Worm (Caenorhabditis elegans) whole organism, young adult: ENCODE data around the gene zipt-3.

Source experiments
- B0035.1 ChIP-seq: sonication (generic microtip); optimal IDR thresholded peaks from 2 replicates; lab custom pipeline; 2016; ENCODE audit warnings: missing genetic modification characterization, mild to moderate bottlenecking, missing compliant biosample characterization, missing genotype, missing genetic modification reagents
- F10E7.11 ChIP-seq: sonication (generic microtip); optimal IDR thresholded peaks from 2 replicates; lab custom pipeline; 2017; ENCODE audit warnings: mild to moderate bottlenecking, missing genetic modification characterization, moderate library complexity, missing compliant biosample characterization
- F33H1.4 ChIP-seq: fragments of 200-800 bp; sonication (Bioruptor generic); IDR thresholded peaks from 2 replicates; pipeline ENCODE4 v1.3.6; 2022; ENCODE audit warnings: missing genetic modification reagents, missing genetic modification characterization, missing compliant biosample characterization
- F52B5.7 ChIP-seq: sonication (generic microtip); optimal IDR thresholded peaks from 2 replicates; lab custom pipeline; 2016; ENCODE audit warnings: mild to moderate bottlenecking, missing genetic modification characterization, missing compliant biosample characterization
- F57A8.1 ChIP-seq: fragments of 200-800 bp; sonication (Bioruptor generic); optimal IDR thresholded peaks from 2 replicates; lab custom pipeline; 2018; ENCODE audit warnings: mild to moderate bottlenecking, missing genetic modification characterization, moderate library complexity, missing compliant biosample characterization
- F57C9.4 ChIP-seq: sonication (generic microtip); optimal IDR thresholded peaks from 2 replicates; lab custom pipeline; 2017; ENCODE audit warnings: mild to moderate bottlenecking, missing genetic modification characterization, missing compliant biosample characterization
- K11D2.4 ChIP-seq: fragments of 200-800 bp; sonication (Bioruptor generic); IDR thresholded peaks from 2 replicates; pipeline ENCODE4 v1.3.6; 2022; ENCODE audit warnings: missing genetic modification reagents, missing genetic modification characterization, missing compliant biosample characterization
- Y53F4B.3 ChIP-seq: fragments of 200-800 bp; sonication (Bioruptor generic); IDR thresholded peaks from 2 replicates; pipeline ENCODE4 v1.3.6; 2022; ENCODE audit warnings: missing genetic modification reagents, missing genetic modification characterization, missing compliant biosample characterization
- Y53G8AR.9 ChIP-seq: fragments of 200-800 bp; sonication (Bioruptor generic); conservative IDR thresholded peaks from 2 replicates; pipeline ENCODE4 v1.3.6; 2022; ENCODE audit warnings: missing genetic modification reagents, missing genetic modification characterization, missing compliant biosample characterization
- Y79H2A.3 ChIP-seq: fragments of 200-800 bp; sonication (Bioruptor generic); conservative IDR thresholded peaks from 2 replicates; pipeline ENCODE4 v1.3.6; 2022; ENCODE audit warnings: missing genetic modification reagents, missing genetic modification characterization, missing compliant biosample characterization
- ZK185.1 ChIP-seq: sonication (generic microtip); optimal IDR thresholded peaks from 2 replicates; lab custom pipeline; 2016; ENCODE audit warnings: mild to moderate bottlenecking, missing genetic modification characterization, missing compliant biosample characterization; ENCODE audit not compliant: poor library complexity, severe bottlenecking
- atf-7 ChIP-seq: sonication (generic microtip); optimal IDR thresholded peaks from 2 replicates; lab custom pipeline; 2017; ENCODE audit warnings: mild to moderate bottlenecking, missing genetic modification characterization, missing compliant biosample characterization
- attf-3 ChIP-seq: fragments of 200-800 bp; sonication (Bioruptor generic); conservative IDR thresholded peaks from 2 replicates; pipeline ENCODE4 v1.3.6; 2022; ENCODE audit warnings: missing genetic modification reagents, missing genetic modification characterization, missing compliant biosample characterization
- ceh-91 ChIP-seq: fragments of 200-800 bp; sonication (Bioruptor generic); IDR thresholded peaks from 2 replicates; pipeline ENCODE4 v1.3.6; 2022; ENCODE audit warnings: missing genetic modification reagents, missing genetic modification characterization, missing compliant biosample characterization
- chd-7 ChIP-seq: sonication (generic microtip); optimal IDR thresholded peaks from 2 replicates; lab custom pipeline; 2016; ENCODE audit warnings: mild to moderate bottlenecking, missing genetic modification characterization, moderate library complexity, missing compliant biosample characterization
- dox-1 ChIP-seq: fragments of 200-800 bp; sonication (Bioruptor generic); IDR thresholded peaks from 2 replicates; pipeline ENCODE4 v1.3.6; 2022; ENCODE audit warnings: missing genetic modification reagents, missing genetic modification characterization, missing compliant biosample characterization
- egl-44 ChIP-seq: fragments of 200-800 bp; sonication (Bioruptor generic); IDR thresholded peaks from 2 replicates; pipeline ENCODE4 v1.3.6; 2022; ENCODE audit warnings: missing genetic modification reagents, missing genetic modification characterization, missing compliant biosample characterization
- him-1 ChIP-seq: sonication (generic microtip); optimal IDR thresholded peaks from 2 replicates; lab custom pipeline; 2016; ENCODE audit warnings: missing genotype, missing genetic modification reagents, missing genetic modification characterization, missing compliant biosample characterization
- hrde-1 ChIP-seq: sonication (generic microtip); optimal IDR thresholded peaks from 2 replicates; lab custom pipeline; 2016; ENCODE audit warnings: missing genetic modification characterization, mild to moderate bottlenecking, missing compliant biosample characterization, moderate library complexity, missing genotype, missing genetic modification reagents, borderline replicate concordance
- hsf-1 ChIP-seq: fragments of 200-800 bp; sonication (Bioruptor generic); IDR thresholded peaks from 2 replicates; pipeline ENCODE4 v1.3.6; 2022; ENCODE audit warnings: missing genetic modification reagents, missing genetic modification characterization, missing compliant biosample characterization
- let-526 ChIP-seq: fragments of 200-800 bp; sonication (Bioruptor generic); IDR thresholded peaks from 2 replicates; pipeline ENCODE4 v1.3.6; 2022; ENCODE audit warnings: missing genetic modification reagents, missing genetic modification characterization, missing compliant biosample characterization
- lin-26 ChIP-seq: fragments of 200-800 bp; sonication (Bioruptor generic); IDR thresholded peaks from 2 replicates; pipeline ENCODE4 v1.3.6; 2022; ENCODE audit warnings: missing genetic modification reagents, missing genetic modification characterization, missing compliant biosample characterization
- lin-35 ChIP-seq, 3 experiments: fragments of 150-350 bp in 2 of 3; sonication (generic microtip) in 1 of 3; optimal IDR thresholded peaks; 2 replicates each; lab custom pipeline; 2014 to 2018; ENCODE audit warnings: missing biosample characterization in 3 of 3, missing genetic modification characterization in 3 of 3, missing genetic modification reagents in 3 of 3
- lin-40 ChIP-seq: sonication (generic microtip); optimal IDR thresholded peaks from 2 replicates; lab custom pipeline; 2016; ENCODE audit warnings: missing genetic modification characterization, mild to moderate bottlenecking, missing compliant biosample characterization, missing genotype, missing genetic modification reagents
- lsy-27 ChIP-seq: sonication (generic microtip); optimal IDR thresholded peaks from 2 replicates; lab custom pipeline; 2017; ENCODE audit warnings: missing genetic modification characterization, mild to moderate bottlenecking, missing compliant biosample characterization, antibody characterized with exemption, missing genotype, borderline replicate concordance; ENCODE audit not compliant: insufficient read depth
- madf-3 ChIP-seq: fragments of 200-800 bp; sonication (Bioruptor generic); IDR thresholded peaks from 2 replicates; pipeline ENCODE4 v1.3.6; 2022; ENCODE audit warnings: missing genetic modification reagents, missing genetic modification characterization, missing compliant biosample characterization
- mcd-1 ChIP-seq: fragments of 200-800 bp; sonication (Bioruptor generic); IDR thresholded peaks from 2 replicates; pipeline ENCODE4 v1.3.6; 2022; ENCODE audit warnings: missing genetic modification reagents, missing genetic modification characterization, missing compliant biosample characterization
- mel-28 ChIP-seq: sonication (generic microtip); optimal IDR thresholded peaks from 2 replicates; lab custom pipeline; 2016; ENCODE audit warnings: borderline replicate concordance, mild to moderate bottlenecking, missing genetic modification characterization, missing compliant biosample characterization
- nfya-1 ChIP-seq: sonication (generic microtip); optimal IDR thresholded peaks from 2 replicates; lab custom pipeline; 2017; ENCODE audit warnings: antibody characterized with exemption, missing compliant biosample characterization, missing genetic modification characterization, borderline replicate concordance; ENCODE audit not compliant: insufficient read depth
- nhr-179 ChIP-seq: sonication (generic microtip); optimal IDR thresholded peaks from 2 replicates; lab custom pipeline; 2016; ENCODE audit warnings: mild to moderate bottlenecking, missing genetic modification characterization, missing compliant biosample characterization
- nhr-80 ChIP-seq: sonication (generic microtip); optimal IDR thresholded peaks from 2 replicates; lab custom pipeline; 2016; ENCODE audit warnings: missing genetic modification characterization, missing compliant biosample characterization
- sea-2 ChIP-seq: fragments of 200-800 bp; sonication (Bioruptor generic); IDR thresholded peaks from 2 replicates; pipeline ENCODE4 v1.3.6; 2022; ENCODE audit warnings: missing genetic modification characterization, missing compliant biosample characterization
- snpc-4 ChIP-seq, 5 experiments: fragments of 150-350 bp in 1 of 5; sonication (generic microtip) in 4 of 5; optimal IDR thresholded peaks; 2 replicates each; lab custom pipeline; 2014 to 2018; ENCODE audit warnings: missing genetic modification characterization in 5 of 5, missing biosample characterization in 3 of 5, antibody characterized with exemption in 2 of 5, mild to moderate bottlenecking in 2 of 5, missing compliant biosample characterization in 2 of 5, missing genotype in 2 of 5, moderate library complexity in 2 of 5, missing genetic modification reagents in 1 of 5
- sptf-2 ChIP-seq: fragments of 200-800 bp; sonication (Bioruptor generic); optimal IDR thresholded peaks from 2 replicates; lab custom pipeline; 2018; ENCODE audit warnings: mild to moderate bottlenecking, missing genetic modification characterization, missing compliant biosample characterization
- zfh-2 ChIP-seq: fragments of 200-800 bp; sonication (Bioruptor generic); conservative IDR thresholded peaks from 2 replicates; pipeline ENCODE4 v1.3.6; 2022; ENCODE audit warnings: missing genetic modification reagents, missing genetic modification characterization, missing compliant biosample characterization
- zim-3 ChIP-seq: sonication (generic microtip); optimal IDR thresholded peaks from 2 replicates; lab custom pipeline; 2017; ENCODE audit warnings: mild to moderate bottlenecking, missing genetic modification characterization, moderate library complexity, missing compliant biosample characterization
- ztf-25 ChIP-seq: fragments of 200-800 bp; sonication (Bioruptor generic); IDR thresholded peaks from 2 replicates; pipeline ENCODE4 v1.3.6; 2022; ENCODE audit warnings: missing genetic modification reagents, missing genetic modification characterization, missing compliant biosample characterization

zipt-3 gene

DNA sequence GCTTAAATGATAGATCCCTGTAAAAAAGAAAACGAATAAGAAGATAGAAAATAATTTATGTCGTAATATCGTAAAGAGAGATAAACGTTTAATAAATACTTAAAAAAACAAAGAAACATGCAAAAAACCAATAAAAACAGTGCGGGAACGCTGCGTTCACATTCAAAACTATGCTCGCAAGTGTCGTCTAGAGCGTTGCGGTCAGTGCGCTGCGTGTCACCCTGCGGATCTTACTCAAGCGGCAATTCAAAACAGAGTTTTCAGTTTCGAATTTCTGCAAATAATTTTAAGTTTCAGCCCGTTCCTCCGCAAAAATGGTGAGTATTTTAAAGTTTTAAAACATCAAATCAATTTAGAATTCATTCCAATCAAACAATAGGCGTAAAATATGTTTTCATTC lies 3.1 kb upstream of the zipt-3 start, which contains the start of the genes tiar-1 and lelo-4 (continued):
- TF ChIP-seq F10E7.11 (tag; lab: Kevin White, UChicago): no peak
- TF ChIP-seq snpc-4 (GFP tag; optimal IDR thresholded peaks at IDR 0.05; lab: Kevin White, UChicago): peak; percentile 4
- TF ChIP-seq snpc-4 (tag; optimal IDR thresholded peaks at IDR 0.05; lab: Kevin White, UChicago): peak in 3 of 4 experiments; percentile 27 to 63 (median 62)
- TF ChIP-seq ZK185.1: peak; percentile 29
- no peak for TF ChIP-seq hsf-1 (GFP tag; lab: Robert Waterston, UW)
- TF ChIP-seq egl-44 (GFP tag; lab: Robert Waterston, UW): no peak
- no peak for TF ChIP-seq sptf-2
- 0 out of 2 replicates have a peak, but pooled peaks have one; percentile 45 for TF ChIP-seq mcd-1
- no peak for TF ChIP-seq sea-2 (GFP tag; lab: Robert Waterston, UW)
- no peak for TF ChIP-seq F52B5.7 (tag; lab: Kevin White, UChicago)
- no peak for TF ChIP-seq ztf-25 (GFP tag; lab: Robert Waterston, UW)
- TF ChIP-seq B0035.1 (tag; lab: Kevin White, UChicago): no peak
- TF ChIP-seq F57A8.1 (GFP tag; lab: Kevin White, UChicago): no peak
- no peak for TF ChIP-seq let-526 (GFP tag; lab: Robert Waterston, UW)
- no peak for TF ChIP-seq K11D2.4 (GFP tag; lab: Robert Waterston, UW)
- no peak for TF ChIP-seq lin-26 (GFP tag; lab: Robert Waterston, UW)
- TF ChIP-seq dox-1 (GFP tag; lab: Robert Waterston, UW): peak; percentile 47; the same call in 1 of the 2 replicates
- no peak for TF ChIP-seq Y53F4B.3 (GFP tag; lab: Robert Waterston, UW)
- no peak for TF ChIP-seq hrde-1
- TF ChIP-seq Y79H2A.3 (GFP tag; lab: Robert Waterston, UW): no peak
- peak in 1 of 3 experiments; percentile 62 for TF ChIP-seq lin-35 (GFP tag; optimal IDR thresholded peaks at IDR 0.05; lab: Kevin White, UChicago)
- no peak for TF ChIP-seq nfya-1 (tag; lab: Kevin White, UChicago)
- TF ChIP-seq chd-7 (tag; lab: Kevin White, UChicago): no peak
- no peak for TF ChIP-seq zfh-2
- TF ChIP-seq nhr-179 (tag; lab: Kevin White, UChicago): no peak
- no peak for TF ChIP-seq attf-3 (GFP tag; lab: Robert Waterston, UW)
- TF ChIP-seq ceh-91 (GFP tag; lab: Robert Waterston, UW): no peak
- TF ChIP-seq him-1 (tag; lab: Kevin White, UChicago): no peak
- TF ChIP-seq F33H1.4 (GFP tag; lab: Robert Waterston, UW): no peak; the same call in 1 of the 2 replicates
- TF ChIP-seq zim-3 (tag; lab: Kevin White, UChicago): no peak
- TF ChIP-seq F57C9.4 (tag; lab: Kevin White, UChicago): no peak
- TF ChIP-seq Y53G8AR.9 (GFP tag; lab: Robert Waterston, UW): no peak
- peak; percentile 48 for TF ChIP-seq lsy-27 (tag; lab: Kevin White, UChicago)
- no peak for TF ChIP-seq atf-7 (tag; lab: Kevin White, UChicago)
- TF ChIP-seq lin-40 (tag; lab: Kevin White, UChicago): peak; percentile 16
- TF ChIP-seq mel-28 (tag; lab: Kevin White, UChicago): no peak

DNA sequence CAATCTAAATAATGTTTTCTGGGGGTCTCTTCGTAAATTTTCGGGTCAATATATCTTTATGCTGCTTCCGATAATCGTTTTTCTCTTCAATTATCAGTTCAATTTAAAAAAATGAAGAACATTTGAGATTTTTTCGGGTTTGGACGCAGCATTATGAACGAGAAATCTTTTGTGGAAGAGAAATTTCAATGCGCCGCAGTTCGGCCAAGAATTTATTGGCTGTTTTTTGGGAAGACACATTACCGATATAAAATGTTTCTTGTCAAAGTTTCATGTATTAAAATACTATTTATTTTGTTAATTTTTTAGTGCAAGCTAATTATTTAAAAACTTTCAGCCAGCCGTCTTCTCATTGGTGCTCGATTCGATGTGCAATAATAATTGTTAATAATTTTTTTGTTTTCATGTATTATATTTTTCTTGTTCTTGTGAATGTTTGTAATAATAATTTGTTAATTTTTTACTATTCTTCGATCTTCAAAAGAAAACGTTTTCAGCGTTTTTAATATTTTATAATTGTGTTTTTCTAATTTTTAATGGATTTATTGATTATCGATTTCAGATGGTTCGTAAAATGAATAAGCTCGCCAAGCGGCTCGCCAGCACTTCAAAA lies 2.1 kb upstream of the zipt-3 start, which contains the start of the genes C18A3.10 and C18A3.3:
TSS of gene C18A3.10 (minus strand) at position 101 of the 613 bp plus-strand sequence.
TSS of gene C18A3.3 (plus strand) at position 563 of the 613 bp plus-strand sequence.
- TF ChIP-seq nhr-80 (tag; lab: Kevin White, UChicago) (peak; percentile 27), mel-28 (tag; lab: Kevin White, UChicago) (no peak), madf-3 (GFP tag; lab: Robert Waterston, UW) (0 out of 2 replicates have a peak, but pooled peaks have one; percentile 28)
